Fruit fly (Drosophila melanogaster): ENCODE data around the gene RAF2.

RAF2 gene

dm6 chr3L:16400175-16400574 is 14.0 kb downstream of the RAF2 start, which contains the start of gene CG44836:
CG44836 (minus strand) TSS chr3L:16400275.
- no peak for TF ChIP-seq pan (optimal IDR thresholded peaks at IDR 0.05)
- no peak for TF ChIP-seq usp (GFP tag; optimal IDR thresholded peaks at IDR 0.05)
- no peak for TF ChIP-seq CG8478 (optimal IDR thresholded peaks at IDR 0.05)
- TF ChIP-seq EcR (GFP tag; optimal IDR thresholded peaks at IDR 0.05) = no peak
- no peak for TF ChIP-seq Dll (optimal IDR thresholded peaks at IDR 0.05)
- no peak for TF ChIP-seq psq (optimal IDR thresholded peaks at IDR 0.05)

DNA sequence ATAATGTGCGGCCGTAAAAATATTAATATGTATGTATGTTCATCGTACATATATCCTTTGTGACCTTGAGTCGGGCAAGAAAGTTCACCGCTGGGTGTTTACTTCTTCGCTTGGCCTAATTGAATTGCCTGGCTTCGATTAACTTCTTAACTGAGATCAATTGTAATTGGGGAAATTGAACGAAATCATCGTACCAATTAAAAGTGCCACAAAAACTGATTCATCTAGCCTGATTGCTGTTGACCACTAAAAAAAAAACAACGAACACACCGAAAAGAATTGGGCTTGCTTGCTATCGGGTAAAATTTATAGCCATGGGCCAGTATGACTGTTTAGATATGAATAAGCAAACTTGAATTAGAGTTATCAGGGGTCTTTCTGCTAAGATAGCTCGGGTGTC is 16.1 kb downstream of the RAF2 start:
- no peak for TF ChIP-seq pan (optimal IDR thresholded peaks at IDR 0.05)
- TF ChIP-seq CG8478 (optimal IDR thresholded peaks at IDR 0.05) = no peak
- TF ChIP-seq psq (optimal IDR thresholded peaks at IDR 0.05) = no peak
- no peak for TF ChIP-seq Dll (optimal IDR thresholded peaks at IDR 0.05)
- TF ChIP-seq EcR (GFP tag; optimal IDR thresholded peaks at IDR 0.05) = no peak
- no peak for TF ChIP-seq usp (GFP tag; optimal IDR thresholded peaks at IDR 0.05)

dm6 chr3L:16407815-16408608 is 21.9 kb downstream of the RAF2 start:
- TF ChIP-seq pan (optimal IDR thresholded peaks at IDR 0.05) (no peak), CG8478 (optimal IDR thresholded peaks at IDR 0.05) (no peak), psq (optimal IDR thresholded peaks at IDR 0.05) (no peak), usp (GFP tag; optimal IDR thresholded peaks at IDR 0.05) (no peak), EcR (GFP tag; optimal IDR thresholded peaks at IDR 0.05) (no peak), Dll (optimal IDR thresholded peaks at IDR 0.05) (no peak)

DNA sequence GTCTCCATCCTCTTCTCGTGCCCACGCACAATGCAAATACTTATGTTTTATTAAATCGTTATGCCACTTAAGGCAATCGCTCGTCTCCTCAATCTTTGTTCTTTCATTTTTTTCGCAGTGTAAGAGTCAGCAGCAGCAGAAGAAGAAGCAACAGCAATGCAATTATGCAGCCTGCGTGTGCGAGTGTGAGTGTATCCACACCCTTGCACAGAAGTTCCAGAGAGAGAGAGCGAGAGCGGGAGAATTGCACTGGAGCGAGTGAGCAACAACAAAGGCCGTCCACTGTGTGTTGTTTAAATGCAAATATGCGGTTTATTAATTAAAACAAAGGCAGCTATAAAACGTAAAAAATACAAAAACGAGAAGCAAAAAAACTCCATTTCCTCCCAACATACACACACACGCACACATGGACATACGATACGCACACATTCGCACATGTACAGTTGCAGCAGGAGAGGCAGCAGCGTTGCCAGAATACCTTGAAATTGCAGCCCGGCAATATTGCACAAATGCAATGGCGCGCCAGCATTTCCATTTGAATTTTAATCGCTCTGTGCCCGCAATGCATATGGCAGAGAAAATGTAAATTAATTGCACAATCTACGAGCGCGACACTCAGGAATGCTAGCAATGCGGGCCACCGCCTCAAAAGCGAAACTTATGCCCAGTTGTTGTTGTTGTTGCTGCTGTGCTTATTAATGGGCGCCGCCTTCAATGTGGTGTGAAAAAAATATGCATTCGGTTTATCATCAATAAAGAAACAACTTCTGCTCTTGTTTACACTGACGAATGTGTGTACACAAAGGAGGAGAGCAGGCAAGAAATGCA is 22.7 kb downstream of the RAF2 start:
- TF ChIP-seq EcR (GFP tag; optimal IDR thresholded peaks at IDR 0.05) (peak in 1 of 2 experiments; percentile 13), pan (optimal IDR thresholded peaks at IDR 0.05) (no peak), usp (GFP tag; optimal IDR thresholded peaks at IDR 0.05) (no peak), psq (optimal IDR thresholded peaks at IDR 0.05) (no peak), Dll (optimal IDR thresholded peaks at IDR 0.05) (no peak), CG8478 (optimal IDR thresholded peaks at IDR 0.05) (no peak)

DNA sequence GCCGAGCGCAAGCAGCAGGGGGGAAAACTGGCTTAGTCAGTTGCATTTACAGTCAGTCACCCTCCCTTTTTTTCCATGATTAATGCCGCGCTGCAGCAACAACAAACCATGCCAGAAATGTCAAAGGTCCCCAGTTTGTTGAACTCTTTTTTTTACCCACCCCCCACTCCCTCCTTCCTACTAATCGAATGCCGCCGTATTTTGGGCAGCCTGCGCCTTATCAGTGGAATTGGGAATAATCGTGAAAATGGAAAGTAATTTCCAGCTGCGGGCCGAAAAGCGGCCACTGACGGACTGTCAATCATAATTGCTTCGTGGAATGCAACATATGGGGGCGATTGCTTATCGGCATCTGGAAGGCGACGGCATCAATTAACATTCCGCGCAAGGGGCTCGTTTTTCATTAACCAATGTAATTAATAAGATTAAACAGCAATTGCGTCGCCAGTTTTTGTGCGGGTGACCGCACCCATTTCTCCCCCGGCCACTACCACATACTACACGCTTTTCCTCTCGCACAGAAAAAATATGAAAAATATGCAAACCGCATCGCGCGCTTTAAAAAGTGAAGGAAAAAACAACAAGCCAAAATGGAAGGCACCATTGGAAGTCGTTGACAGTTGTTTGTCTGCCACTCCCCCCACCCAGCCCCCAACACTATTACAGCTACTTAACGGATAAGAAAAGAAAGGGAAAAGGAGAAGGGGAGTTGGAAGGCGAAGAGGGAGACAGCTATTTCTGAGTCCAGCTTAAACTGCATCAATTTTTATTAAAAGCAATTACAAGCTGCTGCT is 23.5 kb downstream of the RAF2 start:
- TF ChIP-seq Dll (optimal IDR thresholded peaks at IDR 0.05) = peak; percentile 32
- peak in 1 of 2 experiments; percentile 35 for TF ChIP-seq EcR (GFP tag; optimal IDR thresholded peaks at IDR 0.05)
- TF ChIP-seq CG8478 (optimal IDR thresholded peaks at IDR 0.05) = no peak

DNA sequence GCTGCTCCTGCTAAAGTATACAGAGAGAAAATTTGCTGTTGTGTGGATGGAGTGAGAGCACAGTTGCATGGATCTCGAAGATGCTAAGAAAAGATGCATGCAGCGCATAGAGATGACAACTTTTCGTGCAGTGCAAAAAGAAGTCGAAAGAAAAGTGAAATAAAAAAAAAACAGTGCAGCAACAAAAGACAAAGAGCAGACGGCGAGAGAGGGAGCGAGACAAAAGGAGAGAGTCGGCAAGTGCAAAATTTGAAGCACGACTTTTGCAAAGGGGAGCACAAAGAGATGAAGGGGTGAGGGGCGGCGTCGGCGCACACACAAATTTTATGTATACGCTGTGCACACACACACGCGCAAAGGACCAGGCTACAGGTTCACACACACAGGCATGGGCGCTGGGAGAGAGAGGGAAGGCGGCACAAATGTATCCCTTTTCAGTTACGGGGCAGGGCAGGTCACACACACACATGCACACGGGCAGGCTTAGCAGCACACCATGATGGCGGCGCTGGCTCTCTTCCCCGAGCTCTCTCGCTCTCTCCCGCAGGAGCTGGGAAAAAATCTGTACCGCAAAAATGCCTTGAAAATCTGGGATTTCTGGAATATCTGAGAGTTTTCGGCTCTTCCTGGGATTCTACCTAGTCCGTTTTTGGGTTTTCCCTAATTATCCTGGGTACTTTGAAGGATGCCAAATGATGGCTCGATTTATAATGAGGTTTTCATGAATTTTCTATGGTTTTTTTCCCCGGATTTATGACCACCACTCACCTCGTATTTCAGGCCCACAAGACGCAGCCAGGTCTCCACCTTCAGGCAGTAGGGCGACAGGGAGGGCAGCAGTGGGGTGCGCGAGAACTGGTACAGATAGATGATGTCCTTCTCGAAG is 24.4 kb downstream of the RAF2 start:
- no peak for TF ChIP-seq pan (optimal IDR thresholded peaks at IDR 0.05)
- peak; percentile 78 for TF ChIP-seq Dll (optimal IDR thresholded peaks at IDR 0.05)

DNA sequence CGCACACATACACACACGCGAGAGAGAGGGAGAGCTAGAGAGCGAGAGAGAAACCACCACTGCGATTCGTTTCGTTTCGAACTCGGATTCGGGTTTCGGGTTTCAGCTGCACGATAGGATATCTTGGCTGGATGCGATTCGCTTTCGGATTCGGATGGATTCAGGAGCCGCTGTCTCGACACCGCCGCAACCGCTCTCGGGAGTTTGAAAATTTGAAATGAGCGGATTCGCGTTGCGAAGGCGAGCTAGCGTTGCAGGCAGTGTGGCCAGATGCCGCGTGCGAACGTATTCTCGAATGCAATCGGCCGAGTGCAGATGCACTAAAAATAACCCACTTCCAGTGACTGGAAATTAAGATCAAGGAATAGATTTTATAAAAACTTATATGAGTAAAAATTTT is 25.4 kb downstream of the RAF2 start, which contains the start of gene fax:
TSS of gene fax (minus strand) at position 263 of the 400 bp plus-strand sequence.
- TF ChIP-seq usp (GFP tag; optimal IDR thresholded peaks at IDR 0.05) (no peak), EcR (GFP tag; optimal IDR thresholded peaks at IDR 0.05) (no peak), CG8478 (optimal IDR thresholded peaks at IDR 0.05) (no peak), psq (optimal IDR thresholded peaks at IDR 0.05) (no peak), Dll (optimal IDR thresholded peaks at IDR 0.05) (no peak), pan (optimal IDR thresholded peaks at IDR 0.05) (no peak)

DNA sequence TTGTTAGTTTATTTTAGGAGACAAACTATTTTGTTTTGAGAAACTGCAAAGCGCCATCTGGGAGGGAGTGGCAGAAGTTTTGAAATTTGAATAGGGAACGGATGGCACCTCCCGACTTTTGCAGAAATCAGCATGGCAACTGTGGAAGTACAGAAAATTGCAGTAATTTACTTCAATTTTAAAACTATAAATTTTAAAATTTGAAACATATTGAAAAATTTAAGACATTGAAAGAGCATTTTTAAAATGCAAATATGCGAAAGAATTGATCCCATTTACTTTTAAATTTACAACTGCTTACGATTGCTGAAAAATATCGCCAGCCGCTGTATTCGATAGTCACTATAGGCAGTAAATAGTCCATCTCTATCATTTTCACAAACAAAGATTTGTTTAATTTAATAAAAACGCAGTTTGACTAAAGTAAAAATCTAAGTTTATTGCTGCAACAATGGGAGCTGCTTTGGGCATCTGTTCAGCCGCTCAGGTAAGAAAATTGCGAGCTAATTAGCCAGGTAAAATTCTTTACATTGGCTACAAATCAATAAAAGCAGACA is 26.3 kb downstream of the RAF2 start, which contains the start of gene Serinc:
TSS of gene Serinc (plus strand) at position 329 of the 557 bp plus-strand sequence.
- TF ChIP-seq psq (optimal IDR thresholded peaks at IDR 0.05) (no peak), EcR (GFP tag; optimal IDR thresholded peaks at IDR 0.05) (no peak), CG8478 (optimal IDR thresholded peaks at IDR 0.05) (no peak), Dll (optimal IDR thresholded peaks at IDR 0.05) (no peak), usp (GFP tag; optimal IDR thresholded peaks at IDR 0.05) (no peak), pan (optimal IDR thresholded peaks at IDR 0.05) (no peak)

DNA sequence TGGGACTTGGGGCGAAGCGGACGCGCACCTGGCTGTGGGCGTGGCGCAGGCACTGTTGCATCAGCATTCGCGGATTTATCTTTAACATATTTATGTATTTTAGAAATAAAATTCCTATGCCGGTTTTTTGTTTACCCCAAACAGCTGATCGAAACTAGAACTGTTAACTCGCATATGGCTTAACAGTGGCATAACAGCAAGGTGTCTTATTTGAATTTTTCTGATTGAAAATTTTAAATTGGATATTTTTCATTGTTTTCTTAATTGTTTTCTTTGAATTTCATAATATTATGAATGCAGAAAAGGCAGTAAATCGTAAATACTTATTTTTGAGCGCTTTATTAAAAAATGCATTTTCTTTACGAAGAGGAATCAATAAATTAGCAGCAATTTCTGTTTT is 30.9 kb downstream of the RAF2 start, which contains the start of gene GluRS-m:
TSS of gene GluRS-m (minus strand) at position 154 of the 400 bp plus-strand sequence.
- TF ChIP-seq Dll (optimal IDR thresholded peaks at IDR 0.05) = no peak
- no peak for TF ChIP-seq usp (GFP tag; optimal IDR thresholded peaks at IDR 0.05)
- no peak for TF ChIP-seq EcR (GFP tag; optimal IDR thresholded peaks at IDR 0.05)
- TF ChIP-seq CG8478 (optimal IDR thresholded peaks at IDR 0.05) = no peak
- TF ChIP-seq pan (optimal IDR thresholded peaks at IDR 0.05) = no peak
- no peak for TF ChIP-seq psq (optimal IDR thresholded peaks at IDR 0.05)

- no peak for TF ChIP-seq EcR (GFP tag; optimal IDR thresholded peaks at IDR 0.05)
- no peak for TF ChIP-seq CG8478 (optimal IDR thresholded peaks at IDR 0.05)
- no peak for TF ChIP-seq usp (GFP tag; optimal IDR thresholded peaks at IDR 0.05)
- no peak for TF ChIP-seq psq (optimal IDR thresholded peaks at IDR 0.05)
- TF ChIP-seq pan (optimal IDR thresholded peaks at IDR 0.05) = no peak
- no peak for TF ChIP-seq Dll (optimal IDR thresholded peaks at IDR 0.05)
These were observed 33.1 kb downstream of the RAF2 start, which contains the start of the genes TyrRS and CG33158 for dm6 chr3L:16419059-16419773. TyrRS (minus strand) TSS chr3L:16419302. CG33158 (plus strand) TSS chr3L:16419597.

Data from whole organism.